Fruit fly (Drosophila melanogaster) whole organism, prepupa: Measurements from ENCODE around the gene Srp54k.

Experiments
- Blimp-1 ChIP-seq: fragments of 200-800 bp; sonication (Bioruptor generic); optimal IDR thresholded peaks from 3 replicates; lab custom pipeline; 2017; ENCODE audit warnings: missing biosample characterization, missing genetic modification characterization, mild to moderate bottlenecking, moderate library complexity, missing genetic modification reagents
- CG11294 ChIP-seq: fragments of 200-800 bp; sonication (Bioruptor generic); IDR thresholded peaks from 2 replicates; pipeline ENCODE4 v1.3.6; 2022; ENCODE audit warnings: missing biosample characterization, missing genetic modification characterization
- CG6276 ChIP-seq: fragments of 200-800 bp; sonication (Bioruptor generic); optimal IDR thresholded peaks from 2 replicates; lab custom pipeline; 2017; ENCODE audit warnings: missing biosample characterization, mild to moderate bottlenecking, missing genetic modification characterization
- CG6854 ChIP-seq: fragments of 200-800 bp; sonication (Bioruptor generic); optimal IDR thresholded peaks from 2 replicates; lab custom pipeline; 2017; ENCODE audit warnings: missing biosample characterization, mild to moderate bottlenecking, missing genetic modification characterization
- CG9139 ChIP-seq: fragments of 200-800 bp; sonication (Bioruptor generic); optimal IDR thresholded peaks from 3 replicates; lab custom pipeline; 2017; ENCODE audit warnings: missing biosample characterization, mild to moderate bottlenecking, missing genetic modification characterization
- Met ChIP-seq: fragments of 200-800 bp; sonication (Bioruptor generic); optimal IDR thresholded peaks from 3 replicates; lab custom pipeline; 2016; ENCODE audit warnings: missing biosample characterization, missing genetic modification characterization
- esn ChIP-seq: fragments of 200-800 bp; sonication (Bioruptor generic); optimal IDR thresholded peaks from 2 replicates; lab custom pipeline; 2016; ENCODE audit warnings: missing biosample characterization, mild to moderate bottlenecking, missing genetic modification characterization, moderate library complexity

DNA sequence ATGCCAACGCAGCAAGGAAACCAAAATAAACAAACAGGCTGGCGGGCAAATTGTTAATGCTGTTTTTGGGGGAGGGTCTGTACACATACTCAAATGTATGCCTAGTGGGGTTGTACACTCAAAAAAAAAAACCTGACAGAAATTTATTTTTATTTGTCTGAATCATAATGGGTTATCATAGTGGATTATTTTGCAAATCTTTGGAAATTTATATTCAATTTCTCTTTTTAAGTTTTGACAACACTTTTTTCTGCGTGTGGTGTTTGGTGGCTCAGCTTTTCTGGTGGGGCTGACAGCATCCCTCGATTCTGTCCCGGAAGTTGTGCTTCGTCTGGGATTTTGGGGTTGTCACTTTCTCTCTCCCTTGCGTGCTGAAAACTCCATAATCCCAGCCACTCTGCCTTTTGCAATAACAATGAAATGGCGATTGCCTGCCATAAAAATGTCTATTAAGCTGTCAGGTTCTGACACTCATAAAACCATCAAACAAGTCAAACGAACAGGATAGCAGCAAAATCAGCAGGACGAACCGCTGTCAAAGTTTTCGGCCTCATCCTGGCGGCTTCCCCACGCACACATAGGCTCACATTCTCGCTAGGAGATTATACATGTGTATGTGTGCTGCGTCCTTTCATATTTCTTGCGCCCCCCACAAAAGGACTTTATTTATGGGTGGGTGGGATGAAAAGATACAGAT is 2.6 kb downstream of the Srp54k start:
- TF ChIP-seq Met (GFP tag; lab: Kevin White, UChicago) (no peak), CG11294 (GFP tag; lab: Robert Waterston, UW) (0 out of 2 replicates have a peak, but pooled peaks have one; percentile 29), CG6854 (GFP tag; lab: Kevin White, UChicago) (no peak), CG6276 (no peak), CG9139 (GFP tag; lab: Kevin White, UChicago) (no peak), Blimp-1 (no peak), esn (GFP tag; lab: Kevin White, UChicago) (peak; percentile 76)
